Fruit fly (Drosophila melanogaster): Measurements from ENCODE around the gene bru3.

bru3 gene

dm6 chr3L:13479609-13480240, 323.5 kb downstream of the bru3 start (continued):
- peak; percentile 60; the same call in 1 of the 2 replicates for TF ChIP-seq CG31441 (GFP tag; IDR thresholded peaks at IDR 0.05)

dm6 chr3L:13479204-13479600, 324.0 kb downstream of the bru3 start:
- TF ChIP-seq ttk (GFP tag; IDR thresholded peaks at IDR 0.05) = 0 out of 2 replicates have a peak, but pooled peaks have one; percentile 10
- TF ChIP-seq chinmo (GFP tag; IDR thresholded peaks at IDR 0.05; ENCODE audit: partially characterized antibody) = 0 out of 4 replicates have a peak, but pooled peaks have one; percentile 57
- TF ChIP-seq Sry-δ (GFP tag; optimal IDR thresholded peaks at IDR 0.05) = no peak
- TF ChIP-seq nau (GFP tag; optimal IDR thresholded peaks at IDR 0.05) = peak; percentile 61
- peak; percentile 44; the same call in 1 of the 3 replicates for TF ChIP-seq CG34224 (GFP tag; IDR thresholded peaks at IDR 0.05; ENCODE audit: partially characterized antibody)
- peak; percentile 47 for TF ChIP-seq sug (tag; optimal IDR thresholded peaks at IDR 0.05)
- no peak for TF ChIP-seq klu (GFP tag; IDR thresholded peaks at IDR 0.05)
- TF ChIP-seq Trl (optimal IDR thresholded peaks at IDR 0.05) = peak in 1 of 2 experiments; percentile 39
- TF ChIP-seq Trl (GFP tag; optimal IDR thresholded peaks at IDR 0.05) = no peak
- 0 out of 2 replicates have a peak, but pooled peaks have one; percentile 33 for TF ChIP-seq CG7372 (GFP tag; IDR thresholded peaks at IDR 0.05)
- TF ChIP-seq CG13287 (GFP tag; IDR thresholded peaks at IDR 0.05; ENCODE audit: partially characterized antibody) = 0 out of 2 replicates have a peak, but pooled peaks have one; percentile 7

dm6 chr3L:13478339-13479203, 324.6 kb downstream of the bru3 start:
- TF ChIP-seq Atf3 (GFP tag; optimal IDR thresholded peaks at IDR 0.05) (no peak), schlank (tag; optimal IDR thresholded peaks at IDR 0.05) (no peak), CG9437 (GFP tag; optimal IDR thresholded peaks at IDR 0.05) (no peak), Aef1 (GFP tag; IDR thresholded peaks at IDR 0.05) (no peak), CG4328 (GFP tag; optimal IDR thresholded peaks at IDR 0.05) (no peak), CG17186 (GFP tag; optimal IDR thresholded peaks at IDR 0.05) (no peak), CG11085 (GFP tag; IDR thresholded peaks at IDR 0.05) (no peak), lilli (GFP tag; optimal IDR thresholded peaks at IDR 0.05) (peak; percentile 33), Six4 (GFP tag; optimal IDR thresholded peaks at IDR 0.05) (no peak), Bgb (GFP tag; IDR thresholded peaks at IDR 0.05; ENCODE audit: partially characterized antibody) (no peak), Usf (GFP tag; optimal IDR thresholded peaks at IDR 0.05) (no peak), CG14667 (GFP tag; IDR thresholded peaks at IDR 0.05) (no peak), HHEX (GFP tag; optimal IDR thresholded peaks at IDR 0.05) (no peak), CG10209 (GFP tag; optimal IDR thresholded peaks at IDR 0.05) (no peak), Ada2b (GFP tag; IDR thresholded peaks at IDR 0.05) (0 out of 2 replicates have a peak, but pooled peaks have one; percentile 15), CG3847 (GFP tag; IDR thresholded peaks at IDR 0.05) (peak; percentile 23; the same call in 1 of the 2 replicates), CG11247 (GFP tag; IDR thresholded peaks at IDR 0.05) (no peak), CG13775 (GFP tag; optimal IDR thresholded peaks at IDR 0.05) (no peak), ab (GFP tag; optimal IDR thresholded peaks at IDR 0.05) (no peak), cas (GFP tag; IDR thresholded peaks at IDR 0.05) (no peak), NfI (GFP tag; optimal IDR thresholded peaks at IDR 0.05) (peak; percentile 29), CG15601 (tag; optimal IDR thresholded peaks at IDR 0.05) (no peak), nerfin-1 (tag; optimal IDR thresholded peaks at IDR 0.05) (no peak), CG18764 (GFP tag; optimal IDR thresholded peaks at IDR 0.05) (no peak), Hr3 (GFP tag; optimal IDR thresholded peaks at IDR 0.05) (no peak), sens-2 (GFP tag; IDR thresholded peaks at IDR 0.05) (0 out of 2 replicates have a peak, but pooled peaks have one; percentile 6), CG33557 (GFP tag; optimal IDR thresholded peaks at IDR 0.05) (no peak), CG34224 (GFP tag; IDR thresholded peaks at IDR 0.05; ENCODE audit: partially characterized antibody) (no peak), lab (GFP tag; optimal IDR thresholded peaks at IDR 0.05) (peak; percentile 31), CG8359 (GFP tag; optimal IDR thresholded peaks at IDR 0.05; ENCODE audit: borderline replicate concordance) (no peak), CG31388 (GFP tag; optimal IDR thresholded peaks at IDR 0.05) (no peak), CG2712 (tag; optimal IDR thresholded peaks at IDR 0.05) (no peak), bsh (GFP tag; optimal IDR thresholded peaks at IDR 0.05) (no peak)

Data from whole organism, embryonic.